Worm (Caenorhabditis elegans) whole organism, late embryonic: Measurements from ENCODE around the gene C27D6.1.

ENCODE experiments used
- ama-1 ChIP-seq: fragments of 150-350 bp; optimal IDR thresholded peaks from 2 replicates; lab custom pipeline; 2014
- sox-4 ChIP-seq: sonication (generic microtip); optimal IDR thresholded peaks from 2 replicates; lab custom pipeline; 2017; ENCODE audit warnings: mild to moderate bottlenecking, missing genetic modification characterization, inconsistent platforms, missing compliant biosample characterization

- TF ChIP-seq sox-4 (tag; lab: Kevin White, UChicago), result no peak
- TF ChIP-seq ama-1, result no peak
Measured at ce11 chrII:5226309-5226708, 53.8 kb downstream of the C27D6.1 start.
